Worm (Caenorhabditis elegans) whole organism, young adult: ENCODE data around the gene F59B10.2.

Source experiments
- F23B12.7 ChIP-seq: sonication (generic microtip); optimal IDR thresholded peaks from 2 replicates; lab custom pipeline; 2017; ENCODE audit warnings: missing genetic modification characterization, mild to moderate bottlenecking, missing compliant biosample characterization, antibody characterized with exemption, moderate library complexity; ENCODE audit not compliant: insufficient read depth
- F37B4.10 ChIP-seq: fragments of 200-800 bp; sonication (Bioruptor generic); IDR thresholded peaks from 2 replicates; pipeline ENCODE4 v1.3.6; 2022; ENCODE audit warnings: missing genetic modification characterization, missing compliant biosample characterization
- Y67H2A.10 ChIP-seq: fragments of 200-800 bp; sonication (Bioruptor generic); conservative IDR thresholded peaks from 2 replicates; pipeline ENCODE4 v1.3.6; 2022; ENCODE audit warnings: missing genetic modification reagents, missing genetic modification characterization, missing compliant biosample characterization
- ceh-100 ChIP-seq: fragments of 200-800 bp; sonication (Bioruptor generic); IDR thresholded peaks from 2 replicates; pipeline ENCODE4 v1.3.6; 2022; ENCODE audit warnings: missing genetic modification reagents, missing genetic modification characterization, missing compliant biosample characterization
- ceh-58 ChIP-seq: fragments of 200-800 bp; sonication (Bioruptor generic); IDR thresholded peaks from 2 replicates; pipeline ENCODE4 v1.3.6; 2022; ENCODE audit warnings: missing genetic modification characterization, missing compliant biosample characterization
- lag-1 ChIP-seq: fragments of 200-800 bp; sonication (Bioruptor generic); IDR thresholded peaks from 2 replicates; pipeline ENCODE4 v1.3.6; 2022; ENCODE audit warnings: missing genetic modification reagents, missing genetic modification characterization, missing compliant biosample characterization
- lir-1 ChIP-seq: fragments of 200-800 bp; sonication (Bioruptor generic); conservative IDR thresholded peaks from 2 replicates; pipeline ENCODE4 v1.3.6; 2022; ENCODE audit warnings: missing genetic modification reagents, missing genetic modification characterization, missing compliant biosample characterization
- nhr-90 ChIP-seq: sonication (generic microtip); optimal IDR thresholded peaks from 2 replicates; lab custom pipeline; 2016; ENCODE audit warnings: missing genotype, mild to moderate bottlenecking, missing genetic modification characterization, missing compliant biosample characterization
- sea-2 ChIP-seq: fragments of 200-800 bp; sonication (Bioruptor generic); IDR thresholded peaks from 2 replicates; pipeline ENCODE4 v1.3.6; 2022; ENCODE audit warnings: missing genetic modification characterization, missing compliant biosample characterization
- snpc-4 ChIP-seq, 5 experiments: fragments of 150-350 bp in 1 of 5; sonication (generic microtip) in 4 of 5; optimal IDR thresholded peaks; 2 replicates each; lab custom pipeline; 2014 to 2018; ENCODE audit warnings: missing genetic modification characterization in 5 of 5, missing biosample characterization in 3 of 5, antibody characterized with exemption in 2 of 5, mild to moderate bottlenecking in 2 of 5, missing compliant biosample characterization in 2 of 5, missing genotype in 2 of 5, moderate library complexity in 2 of 5, missing genetic modification reagents in 1 of 5
- ztf-3 ChIP-seq: fragments of 200-800 bp; sonication (Bioruptor generic); optimal IDR thresholded peaks from 2 replicates; lab custom pipeline; 2018; ENCODE audit warnings: mild to moderate bottlenecking, missing genetic modification characterization, missing compliant biosample characterization

ce11 chrII:10486738-10487137, 22.9 kb downstream of the F59B10.2 start, which contains the start of gene ZK666.15:
- TF ChIP-seq sea-2 (no peak), ceh-58 (GFP tag; lab: Robert Waterston, UW) (no peak), ztf-3 (GFP tag; lab: Kevin White, UChicago) (no peak), lir-1 (no peak), ceh-100 (GFP tag; lab: Robert Waterston, UW) (no peak), snpc-4 (GFP tag; optimal IDR thresholded peaks at IDR 0.05; lab: Kevin White, UChicago) (no peak), snpc-4 (tag; optimal IDR thresholded peaks at IDR 0.05; lab: Kevin White, UChicago) (no peak), F23B12.7 (tag; lab: Kevin White, UChicago) (no peak), nhr-90 (tag; lab: Kevin White, UChicago) (no peak), lag-1 (GFP tag; lab: Robert Waterston, UW) (no peak), F37B4.10 (GFP tag; lab: Robert Waterston, UW) (no peak), Y67H2A.10 (GFP tag; lab: Robert Waterston, UW) (no peak)
